Worm (Caenorhabditis elegans) whole organism, young adult: ENCODE results near the gene spin-1.
A peak's percentile ranks its signal among the peaks of the same experiment; 100 is the strongest.

Source experiments
- B0261.1 ChIP-seq: sonication (generic microtip); optimal IDR thresholded peaks from 2 replicates; lab custom pipeline; 2016; ENCODE audit warnings: mild to moderate bottlenecking, missing genetic modification characterization, moderate library complexity, missing compliant biosample characterization
- D2030.7 ChIP-seq: fragments of 200-800 bp; sonication (Bioruptor generic); IDR thresholded peaks from 2 replicates; pipeline ENCODE4 v1.3.6; 2022; ENCODE audit warnings: missing genetic modification reagents, missing genetic modification characterization, missing compliant biosample characterization
- F23B12.7 ChIP-seq: sonication (generic microtip); optimal IDR thresholded peaks from 2 replicates; lab custom pipeline; 2017; ENCODE audit warnings: missing genetic modification characterization, mild to moderate bottlenecking, missing compliant biosample characterization, antibody characterized with exemption, moderate library complexity; ENCODE audit not compliant: insufficient read depth
- F49E8.2 ChIP-seq: sonication (generic microtip); optimal IDR thresholded peaks from 3 replicates; lab custom pipeline; 2017; ENCODE audit warnings: missing genetic modification characterization, mild to moderate bottlenecking, missing compliant biosample characterization, antibody characterized with exemption, moderate library complexity; ENCODE audit not compliant: insufficient read depth
- F52B5.7 ChIP-seq: sonication (generic microtip); optimal IDR thresholded peaks from 2 replicates; lab custom pipeline; 2016; ENCODE audit warnings: mild to moderate bottlenecking, missing genetic modification characterization, missing compliant biosample characterization
- F55B11.4 ChIP-seq: sonication (generic microtip); optimal IDR thresholded peaks from 2 replicates; lab custom pipeline; 2016; ENCODE audit warnings: missing compliant biosample characterization, missing genetic modification characterization, borderline replicate concordance; ENCODE audit not compliant: insufficient read depth
- K12H6.12 ChIP-seq: fragments of 200-800 bp; sonication (Bioruptor generic); optimal IDR thresholded peaks from 2 replicates; lab custom pipeline; 2018; ENCODE audit warnings: mild to moderate bottlenecking, missing genetic modification characterization, missing compliant biosample characterization
- T26A5.8 ChIP-seq: sonication (generic microtip); optimal IDR thresholded peaks from 2 replicates; lab custom pipeline; 2016; ENCODE audit warnings: missing genetic modification characterization, missing compliant biosample characterization
- Y53F4B.3 ChIP-seq: fragments of 200-800 bp; sonication (Bioruptor generic); IDR thresholded peaks from 2 replicates; pipeline ENCODE4 v1.3.6; 2022; ENCODE audit warnings: missing genetic modification reagents, missing genetic modification characterization, missing compliant biosample characterization
- Y53G8AR.9 ChIP-seq: fragments of 200-800 bp; sonication (Bioruptor generic); conservative IDR thresholded peaks from 2 replicates; pipeline ENCODE4 v1.3.6; 2022; ENCODE audit warnings: missing genetic modification reagents, missing genetic modification characterization, missing compliant biosample characterization
- Y56A3A.18 ChIP-seq: fragments of 200-800 bp; sonication (Bioruptor generic); IDR thresholded peaks from 2 replicates; pipeline ENCODE4 v1.3.6; 2022; ENCODE audit warnings: missing genetic modification reagents, missing genetic modification characterization, missing compliant biosample characterization
- Y79H2A.3 ChIP-seq: fragments of 200-800 bp; sonication (Bioruptor generic); conservative IDR thresholded peaks from 2 replicates; pipeline ENCODE4 v1.3.6; 2022; ENCODE audit warnings: missing genetic modification reagents, missing genetic modification characterization, missing compliant biosample characterization
- ZK185.1 ChIP-seq: sonication (generic microtip); optimal IDR thresholded peaks from 2 replicates; lab custom pipeline; 2016; ENCODE audit warnings: mild to moderate bottlenecking, missing genetic modification characterization, missing compliant biosample characterization; ENCODE audit not compliant: poor library complexity, severe bottlenecking
- aptf-3 ChIP-seq: fragments of 200-800 bp; sonication (Bioruptor generic); IDR thresholded peaks from 2 replicates; pipeline ENCODE4 v1.3.6; 2022; ENCODE audit warnings: missing genetic modification characterization, missing compliant biosample characterization
- athp-1 ChIP-seq: sonication (generic microtip); optimal IDR thresholded peaks from 2 replicates; lab custom pipeline; 2017; ENCODE audit warnings: mild to moderate bottlenecking, missing genetic modification characterization, missing compliant biosample characterization
- attf-5 ChIP-seq: fragments of 200-800 bp; sonication (Bioruptor generic); optimal IDR thresholded peaks from 2 replicates; lab custom pipeline; 2018; ENCODE audit warnings: mild to moderate bottlenecking, missing genetic modification characterization, missing compliant biosample characterization
- attf-6 ChIP-seq: fragments of 200-800 bp; sonication (Bioruptor generic); IDR thresholded peaks from 2 replicates; pipeline ENCODE4 v1.3.6; 2022; ENCODE audit warnings: missing genetic modification reagents, missing genetic modification characterization, missing compliant biosample characterization
- bed-2 ChIP-seq: fragments of 200-800 bp; sonication (Bioruptor generic); IDR thresholded peaks from 2 replicates; pipeline ENCODE4 v1.3.6; 2022; ENCODE audit warnings: missing genetic modification reagents, missing genetic modification characterization, missing compliant biosample characterization
- cebp-1 ChIP-seq, 2 experiments: fragments of 200-800 bp in 1 of 2; sonication (Bioruptor generic) in 1 of 2; sonication (generic microtip) in 1 of 2; IDR thresholded peaks in 1 of 2; optimal IDR thresholded peaks in 1 of 2; 2 replicates each; pipeline versions ENCODE4 v1.3.6 to Lab custom; 2017 to 2022; ENCODE audit warnings: missing compliant biosample characterization in 2 of 2, missing genetic modification characterization in 2 of 2, mild to moderate bottlenecking in 1 of 2, missing genetic modification reagents in 1 of 2, moderate library complexity in 1 of 2
- ceh-40 ChIP-seq: fragments of 200-800 bp; sonication (Bioruptor generic); IDR thresholded peaks from 2 replicates; pipeline ENCODE4 v1.3.6; 2022; ENCODE audit warnings: missing genetic modification characterization, missing compliant biosample characterization
- ceh-91 ChIP-seq: fragments of 200-800 bp; sonication (Bioruptor generic); IDR thresholded peaks from 2 replicates; pipeline ENCODE4 v1.3.6; 2022; ENCODE audit warnings: missing genetic modification reagents, missing genetic modification characterization, missing compliant biosample characterization
- ekl-4 ChIP-seq: fragments of 200-800 bp; sonication (Bioruptor generic); IDR thresholded peaks from 2 replicates; pipeline ENCODE4 v1.3.6; 2022; ENCODE audit warnings: missing genetic modification reagents, missing genetic modification characterization, missing compliant biosample characterization
- fkh-3 ChIP-seq: sonication (generic microtip); optimal IDR thresholded peaks from 2 replicates; lab custom pipeline; 2016; ENCODE audit warnings: mild to moderate bottlenecking, missing genetic modification characterization, missing compliant biosample characterization
- gei-17 ChIP-seq: fragments of 200-800 bp; sonication (Bioruptor generic); optimal IDR thresholded peaks from 2 replicates; lab custom pipeline; 2018; ENCODE audit warnings: mild to moderate bottlenecking, missing genetic modification characterization, missing compliant biosample characterization
- hlh-26 ChIP-seq: fragments of 200-800 bp; sonication (Bioruptor generic); conservative IDR thresholded peaks from 2 replicates; pipeline ENCODE4 v1.3.6; 2022; ENCODE audit warnings: missing genetic modification reagents, missing genetic modification characterization, missing compliant biosample characterization
- hmg-1.2 ChIP-seq: fragments of 200-800 bp; sonication (Bioruptor generic); IDR thresholded peaks from 2 replicates; pipeline ENCODE4 v1.3.6; 2022; ENCODE audit warnings: missing genetic modification reagents, missing genetic modification characterization, missing compliant biosample characterization
- let-526 ChIP-seq: fragments of 200-800 bp; sonication (Bioruptor generic); IDR thresholded peaks from 2 replicates; pipeline ENCODE4 v1.3.6; 2022; ENCODE audit warnings: missing genetic modification reagents, missing genetic modification characterization, missing compliant biosample characterization
- lin-26 ChIP-seq: fragments of 200-800 bp; sonication (Bioruptor generic); IDR thresholded peaks from 2 replicates; pipeline ENCODE4 v1.3.6; 2022; ENCODE audit warnings: missing genetic modification reagents, missing genetic modification characterization, missing compliant biosample characterization
- lin-35 ChIP-seq, 3 experiments: fragments of 150-350 bp in 2 of 3; sonication (generic microtip) in 1 of 3; optimal IDR thresholded peaks; 2 replicates each; lab custom pipeline; 2014 to 2018; ENCODE audit warnings: missing biosample characterization in 3 of 3, missing genetic modification characterization in 3 of 3, missing genetic modification reagents in 3 of 3
- lin-40 ChIP-seq: sonication (generic microtip); optimal IDR thresholded peaks from 2 replicates; lab custom pipeline; 2016; ENCODE audit warnings: missing genetic modification characterization, mild to moderate bottlenecking, missing compliant biosample characterization, missing genotype, missing genetic modification reagents
- lin-54 ChIP-seq: fragments of 200-800 bp; sonication (Bioruptor generic); optimal IDR thresholded peaks from 2 replicates; lab custom pipeline; 2018; ENCODE audit warnings: mild to moderate bottlenecking, missing genetic modification characterization, missing compliant biosample characterization
- lir-1 ChIP-seq: fragments of 200-800 bp; sonication (Bioruptor generic); conservative IDR thresholded peaks from 2 replicates; pipeline ENCODE4 v1.3.6; 2022; ENCODE audit warnings: missing genetic modification reagents, missing genetic modification characterization, missing compliant biosample characterization
- madf-3 ChIP-seq: fragments of 200-800 bp; sonication (Bioruptor generic); IDR thresholded peaks from 2 replicates; pipeline ENCODE4 v1.3.6; 2022; ENCODE audit warnings: missing genetic modification reagents, missing genetic modification characterization, missing compliant biosample characterization
- madf-6 ChIP-seq: fragments of 200-800 bp; sonication (Bioruptor generic); IDR thresholded peaks from 2 replicates; pipeline ENCODE4 v1.3.6; 2022; ENCODE audit warnings: missing genetic modification reagents, missing genetic modification characterization, missing compliant biosample characterization
- nhr-80 ChIP-seq: sonication (generic microtip); optimal IDR thresholded peaks from 2 replicates; lab custom pipeline; 2016; ENCODE audit warnings: missing genetic modification characterization, missing compliant biosample characterization
- nhr-90 ChIP-seq: sonication (generic microtip); optimal IDR thresholded peaks from 2 replicates; lab custom pipeline; 2016; ENCODE audit warnings: missing genotype, mild to moderate bottlenecking, missing genetic modification characterization, missing compliant biosample characterization
- pbrm-1 ChIP-seq: fragments of 200-800 bp; sonication (Bioruptor generic); IDR thresholded peaks from 2 replicates; pipeline ENCODE4 v1.3.6; 2022; ENCODE audit warnings: missing genetic modification reagents, missing genetic modification characterization, missing compliant biosample characterization
- sdz-38 ChIP-seq: sonication (generic microtip); optimal IDR thresholded peaks from 2 replicates; lab custom pipeline; 2016; ENCODE audit warnings: missing genotype, missing genetic modification characterization, missing compliant biosample characterization
- snpc-1.3 ChIP-seq: sonication (generic microtip); optimal IDR thresholded peaks from 2 replicates; lab custom pipeline; 2017; ENCODE audit warnings: missing genetic modification characterization, mild to moderate bottlenecking, missing compliant biosample characterization, antibody characterized with exemption, moderate library complexity, missing genotype, missing genetic modification reagents; ENCODE audit not compliant: insufficient read depth
- sptf-2 ChIP-seq: fragments of 200-800 bp; sonication (Bioruptor generic); optimal IDR thresholded peaks from 2 replicates; lab custom pipeline; 2018; ENCODE audit warnings: mild to moderate bottlenecking, missing genetic modification characterization, missing compliant biosample characterization
- unc-130 ChIP-seq: sonication (generic microtip); optimal IDR thresholded peaks from 2 replicates; lab custom pipeline; 2016; ENCODE audit warnings: missing genetic modification reagents, missing genetic modification characterization, missing compliant biosample characterization
- unc-62 ChIP-seq: fragments of 150-350 bp; optimal IDR thresholded peaks from 2 replicates; lab custom pipeline; 2014; ENCODE audit warnings: missing biosample characterization, missing genetic modification reagents, missing genetic modification characterization
- zfh-2 ChIP-seq: fragments of 200-800 bp; sonication (Bioruptor generic); conservative IDR thresholded peaks from 2 replicates; pipeline ENCODE4 v1.3.6; 2022; ENCODE audit warnings: missing genetic modification reagents, missing genetic modification characterization, missing compliant biosample characterization
- ztf-22 ChIP-seq: fragments of 200-800 bp; sonication (Bioruptor generic); optimal IDR thresholded peaks from 2 replicates; lab custom pipeline; 2018; ENCODE audit warnings: mild to moderate bottlenecking, missing genetic modification characterization, moderate library complexity, missing compliant biosample characterization
- ztf-26 ChIP-seq: sonication (generic microtip); optimal IDR thresholded peaks from 2 replicates; lab custom pipeline; 2017; ENCODE audit warnings: missing genetic modification characterization, missing compliant biosample characterization

spin-1 gene

ce11 chrV:12114693-12115092, at the start of gene spin-1:
Gene spin-1 (plus strand): TSS chrV:12114993.
- no peak for TF ChIP-seq hlh-26
- no peak for TF ChIP-seq F49E8.2 (tag; lab: Kevin White, UChicago)
- no peak for TF ChIP-seq Y79H2A.3 (GFP tag; lab: Robert Waterston, UW)
- TF ChIP-seq T26A5.8 (tag; lab: Kevin White, UChicago) = no peak
- TF ChIP-seq ceh-91 (GFP tag; lab: Robert Waterston, UW) = no peak
- TF ChIP-seq gei-17 (GFP tag; lab: Kevin White, UChicago) = no peak
- no peak for TF ChIP-seq cebp-1 (GFP tag; IDR thresholded peaks at IDR 0.05; lab: Robert Waterston, UW)
- no peak for TF ChIP-seq cebp-1 (tag; optimal IDR thresholded peaks at IDR 0.05; lab: Kevin White, UChicago)

DNA sequence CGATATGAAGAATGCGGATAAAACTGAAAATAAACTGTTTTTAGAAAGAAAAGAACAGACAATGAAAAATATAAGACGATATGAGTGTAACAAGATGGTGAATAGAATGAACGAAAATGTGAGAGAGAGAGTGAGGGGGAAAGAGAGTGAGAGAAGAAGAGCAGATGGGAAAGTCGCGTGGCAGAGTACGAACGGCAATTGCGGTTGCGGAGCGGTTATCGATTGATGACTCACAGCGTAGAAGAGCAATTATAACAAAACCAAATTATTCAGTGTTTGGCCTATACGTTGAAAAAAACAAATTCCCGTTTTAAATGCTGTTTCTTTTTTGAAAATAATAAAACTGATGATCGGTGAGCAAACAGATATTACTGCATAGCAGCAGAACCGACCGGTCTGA, 49.4 kb upstream of the spin-1 start, which contains the start of gene pqn-53:
pqn-53 (minus strand) TSS at position 23 of the 400 bp plus-strand sequence.
- TF ChIP-seq madf-3 (GFP tag; lab: Robert Waterston, UW) (0 out of 2 replicates have a peak, but pooled peaks have one; percentile 48), K12H6.12 (tag; lab: Kevin White, UChicago) (no peak), athp-1 (tag; lab: Kevin White, UChicago) (no peak), cebp-1 (GFP tag; IDR thresholded peaks at IDR 0.05; lab: Robert Waterston, UW) (no peak), cebp-1 (tag; optimal IDR thresholded peaks at IDR 0.05; lab: Kevin White, UChicago) (peak; percentile 36), lin-26 (GFP tag; lab: Robert Waterston, UW) (no peak), hmg-1.2 (GFP tag; lab: Robert Waterston, UW) (peak; percentile 26; the same call in 1 of the 2 replicates), snpc-1.3 (tag; lab: Kevin White, UChicago) (no peak), Y53G8AR.9 (GFP tag; lab: Robert Waterston, UW) (no peak), F23B12.7 (tag; lab: Kevin White, UChicago) (no peak), F55B11.4 (tag; lab: Kevin White, UChicago) (no peak), lin-54 (GFP tag; lab: Kevin White, UChicago) (peak; percentile 23), zfh-2 (no peak), F52B5.7 (no peak), ceh-40 (GFP tag; lab: Robert Waterston, UW) (no peak), unc-62 (GFP tag; lab: Kevin White, UChicago) (no peak), lir-1 (GFP tag; lab: Robert Waterston, UW) (no peak), madf-6 (0 out of 2 replicates have a peak, but pooled peaks have one; percentile 26), Y79H2A.3 (GFP tag; lab: Robert Waterston, UW) (no peak), bed-2 (GFP tag; lab: Robert Waterston, UW) (no peak), nhr-90 (no peak), D2030.7 (GFP tag; lab: Robert Waterston, UW) (no peak), ztf-22 (GFP tag; lab: Kevin White, UChicago) (no peak), hlh-26 (no peak), let-526 (no peak), attf-5 (GFP tag; lab: Kevin White, UChicago) (peak; percentile 21), Y53F4B.3 (GFP tag; lab: Robert Waterston, UW) (no peak), aptf-3 (no peak), ekl-4 (GFP tag; lab: Robert Waterston, UW) (0 out of 2 replicates have a peak, but pooled peaks have one; percentile 31), ZK185.1 (peak; percentile 8), attf-6 (GFP tag; lab: Robert Waterston, UW) (0 out of 2 replicates have a peak, but pooled peaks have one; percentile 31), fkh-3 (tag; lab: Kevin White, UChicago) (no peak), nhr-80 (tag; lab: Kevin White, UChicago) (peak; percentile 12), Y56A3A.18 (no peak), pbrm-1 (GFP tag; lab: Robert Waterston, UW) (no peak), ztf-26 (tag; lab: Kevin White, UChicago) (no peak), sdz-38 (tag; lab: Kevin White, UChicago) (no peak), lin-35 (GFP tag; optimal IDR thresholded peaks at IDR 0.05; lab: Kevin White, UChicago) (no peak), unc-130 (GFP tag; lab: Kevin White, UChicago) (no peak), lin-40 (tag; lab: Kevin White, UChicago) (no peak), sptf-2 (GFP tag; lab: Kevin White, UChicago) (no peak), B0261.1 (tag; lab: Kevin White, UChicago) (no peak)
